Worm (Caenorhabditis elegans): Measurements from ENCODE around the gene D2096.7.

DNA sequence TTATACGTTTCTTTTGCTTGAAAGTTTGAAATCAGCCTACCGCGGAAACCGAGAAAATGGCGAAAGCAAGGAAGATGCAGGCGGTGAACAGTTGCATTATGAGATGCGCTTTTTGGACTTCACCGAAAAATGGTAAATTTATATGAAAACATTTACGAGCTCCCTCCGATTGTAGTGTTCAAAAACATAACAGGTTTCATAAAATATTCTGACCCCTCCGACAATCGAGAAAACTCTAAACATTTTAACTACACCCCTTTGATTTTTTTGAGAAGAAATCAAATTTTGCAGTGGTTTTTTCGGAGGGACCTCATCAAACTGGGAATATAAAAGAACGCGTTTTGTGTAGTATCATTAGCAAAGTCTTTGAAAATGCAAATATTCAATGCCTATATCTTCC, 30.4 kb downstream of the D2096.7 start, which contains the start of the genes F17E9.18 and F17E9.15:
- TF ChIP-seq egl-27 (tag; optimal IDR thresholded peaks at IDR 0.05) (no peak), nhr-11 (tag; optimal IDR thresholded peaks at IDR 0.05) (no peak), ztf-11 (tag; optimal IDR thresholded peaks at IDR 0.05) (no peak), unc-39 (tag; optimal IDR thresholded peaks at IDR 0.05) (no peak), ZK546.5 (tag; optimal IDR thresholded peaks at IDR 0.05) (no peak)

All from whole organism, L2 larva.